Fruit fly (Drosophila melanogaster) ovary, adult (tissue): ENCODE results near the gene AP-2alpha.
"Not testable (repeated sequence)": the region's sequence is repeated elsewhere in the genome, so short reads cannot be mapped to it uniquely, and the experiment has no call there.

Experiments used
- CG17801 ChIP-seq: fragments of 200-800 bp; optimal IDR thresholded peaks from 2 replicates; lab custom pipeline; 2019; ENCODE audit warnings: missing biosample characterization, mild to moderate bottlenecking, missing genetic modification characterization, moderate library complexity; ENCODE audit not compliant: partially characterized antibody

The AP-2alpha gene

DNA sequence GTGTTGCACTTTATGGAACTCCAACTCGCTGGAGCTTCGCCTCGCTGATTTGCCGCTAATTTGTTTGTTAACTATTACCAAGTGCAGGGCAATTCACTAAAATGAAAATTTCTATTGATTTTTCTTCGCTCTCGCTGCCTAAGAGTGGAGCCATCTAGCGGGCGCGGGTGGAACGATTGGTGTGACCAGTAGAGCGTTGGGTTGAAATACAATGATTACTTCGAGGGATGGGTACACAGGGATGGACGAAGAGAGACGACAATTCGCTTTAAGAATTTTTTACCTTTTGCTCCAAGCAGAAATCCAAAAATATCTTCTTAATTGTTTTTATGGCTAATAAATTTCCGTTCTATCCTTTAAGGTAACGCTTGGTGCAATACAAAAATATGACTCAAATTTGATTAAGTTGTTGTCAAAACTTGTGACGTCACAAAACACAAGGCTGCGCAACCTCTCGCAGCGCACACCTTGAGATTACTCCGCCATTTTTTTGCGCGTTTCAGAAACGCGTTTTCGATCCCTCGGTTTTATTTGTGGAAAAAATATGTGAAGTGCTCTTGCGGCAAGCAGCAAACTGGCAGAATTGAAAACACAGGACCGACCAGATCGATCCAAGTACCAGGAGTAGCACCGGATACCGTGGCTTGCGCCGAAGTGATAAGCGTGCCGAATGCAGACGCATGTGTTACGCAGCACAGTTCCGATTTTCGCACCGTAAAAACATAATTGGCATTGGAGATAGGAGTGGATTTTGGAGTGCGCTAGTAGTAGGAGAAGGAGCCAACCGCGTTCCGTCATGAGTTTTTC is at the start of gene AP-2alpha, which contains the start of gene ebi:
Gene AP-2alpha, minus strand, starts transcription at position 185 of the 807 bp plus-strand sequence.
Gene ebi, plus strand, starts transcription at position 475 of the 807 bp plus-strand sequence.
- TF ChIP-seq CG17801 (GFP tag; lab: Kevin White, UChicago): peak; percentile 73

dm6 chr2L:455738-456137 is 41.2 kb upstream of the AP-2alpha start:
- TF ChIP-seq CG17801 (GFP tag; lab: Kevin White, UChicago): no peak

- TF ChIP-seq CG17801 (GFP tag; lab: Kevin White, UChicago): not testable (repeated sequence)
Observed at dm6 chr2L:455274-455673, 40.7 kb upstream of the AP-2alpha start, which contains the start of gene CG4133. Gene CG4133 (plus strand): TSS chr2L:455531.

DNA sequence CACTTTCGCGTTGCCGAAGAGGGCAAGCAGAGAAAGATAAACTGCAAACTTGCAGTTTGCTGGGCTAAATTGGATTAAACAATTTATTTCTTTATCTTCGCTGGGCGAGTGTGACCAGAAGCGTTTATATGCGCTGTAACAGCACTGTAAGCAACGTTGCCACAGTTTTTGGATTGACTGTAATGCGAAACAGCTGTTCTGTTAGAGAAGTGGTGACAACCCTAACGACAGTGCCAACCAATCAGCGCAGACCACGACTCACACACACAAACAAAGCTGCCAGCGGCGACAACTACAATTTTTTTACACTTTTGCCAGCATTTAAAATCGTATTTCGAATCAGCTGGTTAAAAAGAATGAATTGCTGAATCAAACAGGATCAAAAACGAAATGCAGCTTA is 38.3 kb upstream of the AP-2alpha start, which contains the start of the genes crq and shv:
Gene crq, minus strand, starts transcription at position 153 of the 400 bp plus-strand sequence.
Gene shv, plus strand, starts transcription at position 237 of the 400 bp plus-strand sequence.
- peak; percentile 62 for TF ChIP-seq CG17801 (GFP tag; lab: Kevin White, UChicago)

DNA sequence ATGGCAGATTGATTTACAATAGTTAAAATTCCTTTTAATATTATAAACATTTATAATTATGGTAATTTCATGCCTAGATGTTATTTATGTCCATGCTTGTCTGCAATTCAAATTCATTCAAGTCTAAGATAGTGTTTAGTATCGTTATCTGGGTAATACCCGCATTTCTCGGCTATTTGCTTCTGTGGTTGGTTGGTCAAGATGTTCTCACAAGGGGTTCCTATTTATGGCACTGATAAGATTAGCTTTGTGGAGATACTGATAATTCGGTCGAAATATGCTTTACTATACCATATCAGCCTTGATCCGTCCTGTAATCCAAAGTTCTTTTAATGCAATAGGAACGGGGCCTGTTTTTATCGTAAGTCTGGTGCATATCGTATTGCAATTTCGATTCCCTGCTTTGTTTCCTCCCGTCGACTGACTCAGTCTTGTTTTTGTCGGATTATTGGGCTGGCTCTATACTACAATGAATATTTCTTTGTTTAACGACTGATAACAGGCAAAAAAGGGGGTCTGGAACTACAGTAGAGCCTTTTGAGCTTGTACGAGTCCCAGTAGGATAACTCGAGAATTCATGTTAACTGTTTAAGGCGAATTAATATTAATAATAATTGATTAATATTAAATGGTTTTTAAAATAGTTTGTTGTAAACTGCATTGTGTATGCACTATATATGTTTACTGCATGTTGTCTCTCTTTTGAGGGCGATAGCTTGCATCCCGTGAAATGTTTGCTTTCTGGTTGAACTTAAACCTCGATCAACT is 37.3 kb upstream of the AP-2alpha start:
- TF ChIP-seq CG17801 (GFP tag; lab: Kevin White, UChicago): no peak

- no peak for TF ChIP-seq CG17801 (GFP tag; lab: Kevin White, UChicago)
Observed at dm6 chr2L:447124-447523, 32.5 kb upstream of the AP-2alpha start.

- no peak for TF ChIP-seq CG17801 (GFP tag; lab: Kevin White, UChicago)
Observed at dm6 chr2L:441927-442691, 27.5 kb upstream of the AP-2alpha start.

- no peak for TF ChIP-seq CG17801 (GFP tag; lab: Kevin White, UChicago)
Observed at dm6 chr2L:441455-441730, 26.8 kb upstream of the AP-2alpha start.

- no peak for TF ChIP-seq CG17801 (GFP tag; lab: Kevin White, UChicago)
Observed at dm6 chr2L:440638-441454, 26.3 kb upstream of the AP-2alpha start.

dm6 chr2L:439339-439738 is 24.8 kb upstream of the AP-2alpha start:
- no peak for TF ChIP-seq CG17801 (GFP tag; lab: Kevin White, UChicago)

- TF ChIP-seq CG17801 (GFP tag; lab: Kevin White, UChicago): no peak
Observed at dm6 chr2L:437498-437897, 22.9 kb upstream of the AP-2alpha start.

dm6 chr2L:435311-435806 is 20.8 kb upstream of the AP-2alpha start:
- peak; percentile 81 for TF ChIP-seq CG17801 (GFP tag; lab: Kevin White, UChicago)

DNA sequence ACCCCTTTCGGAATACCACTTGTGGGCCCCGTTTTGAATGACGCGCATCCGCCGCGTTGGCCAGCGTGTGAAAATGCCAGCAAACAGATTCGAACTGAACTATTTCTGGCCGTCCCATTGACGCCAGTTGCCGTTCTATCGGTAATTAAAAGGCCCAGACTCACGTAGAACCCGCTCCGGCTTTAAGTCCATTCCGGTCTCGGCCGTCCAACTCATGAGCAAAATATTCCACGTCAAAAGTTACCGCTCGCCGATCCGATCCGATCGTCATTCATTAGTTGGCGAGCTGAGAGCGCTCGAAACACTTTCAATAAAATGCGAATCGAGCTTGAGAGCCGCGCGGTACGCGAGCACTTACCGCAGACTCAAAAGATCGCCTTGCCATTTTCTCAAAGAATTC is 19.9 kb upstream of the AP-2alpha start:
- no peak for TF ChIP-seq CG17801 (GFP tag; lab: Kevin White, UChicago)

DNA sequence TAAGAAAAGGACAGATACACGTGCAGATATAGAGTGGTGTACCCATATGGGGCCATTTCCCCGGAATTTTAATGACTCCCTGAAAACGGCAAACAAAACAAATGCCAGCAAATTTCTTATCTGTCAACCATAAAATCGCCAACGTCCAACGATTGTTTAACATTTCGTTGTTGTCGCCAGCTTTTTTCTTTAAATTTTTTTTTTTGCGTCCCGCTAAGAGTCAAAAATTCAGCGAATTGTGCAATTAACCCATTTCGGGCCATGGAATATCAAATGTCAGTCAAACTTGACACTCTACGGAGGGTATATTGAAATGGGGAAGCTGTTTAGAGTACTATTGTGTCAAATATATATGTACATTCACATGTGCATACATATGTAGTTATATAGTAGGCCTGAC is 17.5 kb upstream of the AP-2alpha start:
- peak; percentile 4 for TF ChIP-seq CG17801 (GFP tag; lab: Kevin White, UChicago)
